Worm (Caenorhabditis elegans) whole organism, young adult: Measurements from ENCODE around the gene T22D1.3.
A peak's percentile ranks its signal among the peaks of the same experiment; 100 is the strongest.

Source experiments
- F33H1.4 ChIP-seq: fragments of 200-800 bp; sonication (Bioruptor generic); IDR thresholded peaks from 2 replicates; pipeline ENCODE4 v1.3.6; 2022; ENCODE audit warnings: missing genetic modification reagents, missing genetic modification characterization, missing compliant biosample characterization
- bed-1 ChIP-seq: fragments of 200-800 bp; sonication (Bioruptor generic); IDR thresholded peaks from 2 replicates; pipeline ENCODE4 v1.3.6; 2022; ENCODE audit warnings: missing genetic modification reagents, missing genetic modification characterization, missing compliant biosample characterization
- egrh-3 ChIP-seq: fragments of 200-800 bp; sonication (Bioruptor generic); IDR thresholded peaks from 2 replicates; pipeline ENCODE4 v1.3.6; 2022; ENCODE audit warnings: missing genetic modification reagents, missing genetic modification characterization, missing compliant biosample characterization
- hmg-20 ChIP-seq: fragments of 200-800 bp; sonication (Bioruptor generic); IDR thresholded peaks from 2 replicates; pipeline ENCODE4 v1.3.6; 2022; ENCODE audit warnings: missing genetic modification reagents, missing genetic modification characterization, missing compliant biosample characterization
- pha-4 ChIP-seq: fragments of 150-350 bp; sonication (generic microtip); optimal IDR thresholded peaks from 2 replicates; lab custom pipeline; 2014; ENCODE audit warnings: missing biosample characterization, missing genetic modification reagents, missing genetic modification characterization
- sdz-38 ChIP-seq: sonication (generic microtip); optimal IDR thresholded peaks from 2 replicates; lab custom pipeline; 2016; ENCODE audit warnings: missing genotype, missing genetic modification characterization, missing compliant biosample characterization
- unc-130 ChIP-seq: sonication (generic microtip); optimal IDR thresholded peaks from 2 replicates; lab custom pipeline; 2016; ENCODE audit warnings: missing genetic modification reagents, missing genetic modification characterization, missing compliant biosample characterization

- no peak for TF ChIP-seq egrh-3
- no peak for TF ChIP-seq unc-130
- TF ChIP-seq sdz-38 (tag; lab: Kevin White, UChicago): no peak
- TF ChIP-seq pha-4: no peak
- TF ChIP-seq hmg-20 (GFP tag; lab: Robert Waterston, UW): no peak
- no peak for TF ChIP-seq bed-1
- peak; percentile 93 for TF ChIP-seq F33H1.4
These were observed 9.8 kb upstream of the T22D1.3 start, which contains the start of gene T22D1.5 for ce11 chrIV:6903575-6903974.
